Worm (Caenorhabditis elegans) whole organism, L2 larva: Measurements from ENCODE around the gene F42A10.9.

Experiments used
- Y55F3AM.14 ChIP-seq: fragments of 200-800 bp; sonication (Bioruptor generic); optimal IDR thresholded peaks from 2 replicates; lab custom pipeline; 2018; ENCODE audit warnings: mild to moderate bottlenecking, missing genetic modification characterization, missing compliant biosample characterization
- elt-1 ChIP-seq: fragments of 150-350 bp; optimal IDR thresholded peaks from 2 replicates; lab custom pipeline; 2014; ENCODE audit warnings: missing biosample characterization, missing genetic modification characterization
- nhr-10 ChIP-seq: sonication (generic microtip); optimal IDR thresholded peaks from 2 replicates; lab custom pipeline; 2017; ENCODE audit warnings: missing biosample characterization, missing genetic modification characterization
- nhr-237 ChIP-seq: fragments of 150-350 bp; optimal IDR thresholded peaks from 2 replicates; lab custom pipeline; 2014; ENCODE audit warnings: missing biosample characterization, missing genetic modification characterization
- nhr-77 ChIP-seq: fragments of 150-350 bp; optimal IDR thresholded peaks from 2 replicates; lab custom pipeline; 2014; ENCODE audit warnings: missing biosample characterization, missing genetic modification characterization
- unc-62 ChIP-seq: fragments of 150-350 bp; optimal IDR thresholded peaks from 2 replicates; lab custom pipeline; 2014; ENCODE audit warnings: missing biosample characterization, missing genetic modification reagents, missing genetic modification characterization

DNA sequence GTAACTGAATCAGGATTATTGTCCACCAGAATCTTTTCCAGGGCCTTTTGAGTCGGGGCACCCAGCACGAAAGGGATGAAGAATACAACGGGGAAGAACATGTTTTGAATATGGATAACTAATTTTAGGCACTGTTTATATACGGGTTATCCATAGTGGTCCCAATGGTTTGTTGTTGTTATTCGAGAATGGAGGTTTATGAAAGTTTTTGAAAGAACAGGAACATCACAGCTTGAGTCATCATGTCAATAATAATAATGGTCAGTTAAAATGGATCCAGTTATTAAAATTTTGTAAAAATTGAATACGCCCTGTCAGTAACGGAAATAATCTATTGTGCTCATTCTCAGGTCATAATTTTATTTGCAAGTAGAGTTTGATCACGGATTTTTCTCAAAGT is 18.7 kb downstream of the F42A10.9 start, which contains the start of gene nas-28:
- TF ChIP-seq elt-1 (no peak), nhr-77 (tag; lab: Kevin White, UChicago) (no peak), unc-62 (GFP tag; lab: Kevin White, UChicago) (no peak), Y55F3AM.14 (GFP tag; lab: Kevin White, UChicago) (no peak), nhr-10 (tag; lab: Kevin White, UChicago) (no peak), nhr-237 (no peak)
